Worm (Caenorhabditis elegans) whole organism, L2 larva: Measurements from ENCODE around the gene pud-1.2.

Source experiments
- F13H6.1 ChIP-seq: sonication (generic microtip); optimal IDR thresholded peaks from 2 replicates; lab custom pipeline; 2016; ENCODE audit warnings: missing genetic modification characterization, missing compliant biosample characterization
- ZK546.5 ChIP-seq: sonication (generic microtip); optimal IDR thresholded peaks from 2 replicates; lab custom pipeline; 2017; ENCODE audit warnings: missing biosample characterization, missing genetic modification characterization
- crh-2 ChIP-seq: sonication (generic microtip); optimal IDR thresholded peaks from 2 replicates; lab custom pipeline; 2017; ENCODE audit warnings: missing biosample characterization, missing genetic modification characterization
- dmd-4 ChIP-seq: sonication (generic microtip); optimal IDR thresholded peaks from 2 replicates; lab custom pipeline; 2017; ENCODE audit warnings: missing biosample characterization, missing genetic modification characterization
- mab-5 ChIP-seq: fragments of 150-350 bp; optimal IDR thresholded peaks from 2 replicates; lab custom pipeline; 2014; ENCODE audit warnings: missing biosample characterization, missing genetic modification characterization
- nhr-77 ChIP-seq: fragments of 150-350 bp; optimal IDR thresholded peaks from 2 replicates; lab custom pipeline; 2014; ENCODE audit warnings: missing biosample characterization, missing genetic modification characterization
- skn-1 ChIP-seq: sonication (generic microtip); optimal IDR thresholded peaks from 2 replicates; lab custom pipeline; 2017; ENCODE audit warnings: missing biosample characterization, missing genetic modification characterization
- snpc-4 ChIP-seq: fragments of 150-350 bp; optimal IDR thresholded peaks from 2 replicates; lab custom pipeline; 2014; ENCODE audit warnings: missing biosample characterization, missing genetic modification characterization
- ztf-1 ChIP-seq: fragments of 200-800 bp; sonication (Bioruptor generic); conservative IDR thresholded peaks from 2 replicates; pipeline ENCODE4 v1.3.6; 2022; ENCODE audit warnings: missing genetic modification characterization, missing compliant biosample characterization

The pud-1.2 gene

DNA sequence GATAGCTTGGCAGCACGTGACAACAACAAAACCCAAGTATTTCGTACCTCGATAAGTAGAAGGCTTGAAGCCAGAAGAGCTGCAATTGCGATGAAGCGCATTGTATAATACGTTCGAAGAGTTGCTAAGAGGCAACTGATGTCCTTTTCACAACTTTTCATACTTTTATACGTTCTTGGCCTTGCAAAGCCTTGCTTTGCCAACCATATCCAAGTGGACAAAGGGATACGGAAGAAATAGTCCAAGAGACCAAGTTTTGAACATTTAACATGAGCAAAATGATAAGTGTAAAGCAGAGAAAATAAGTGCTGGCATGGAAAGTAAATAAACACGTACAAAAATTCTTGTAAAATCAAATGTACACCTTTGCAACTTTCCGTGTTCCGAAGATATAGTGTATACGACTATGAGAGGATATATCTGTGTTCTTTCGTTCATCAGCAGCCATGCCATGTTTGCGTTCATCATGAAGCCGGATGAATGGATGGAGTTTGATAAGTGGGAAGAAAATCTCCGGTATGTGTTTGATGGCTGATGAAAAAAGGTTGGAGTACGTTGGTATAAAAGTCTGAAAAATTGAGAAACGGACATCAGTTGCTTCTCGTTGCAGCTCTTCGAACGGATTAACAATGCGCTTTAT lies 48.0 kb downstream of the pud-1.2 start, which contains the start of the genes Y5H2A.4 and abu-4:
Gene Y5H2A.4 (minus strand): TSS at position 101 of the 640 bp plus-strand sequence.
Gene abu-4 (plus strand): TSS at position 590 of the 640 bp plus-strand sequence.
- TF ChIP-seq dmd-4 (tag; lab: Kevin White, UChicago) (no peak), skn-1 (tag; lab: Kevin White, UChicago) (no peak), F13H6.1 (tag; lab: Kevin White, UChicago) (no peak), mab-5 (tag; lab: Kevin White, UChicago) (no peak), crh-2 (tag; lab: Kevin White, UChicago) (no peak), nhr-77 (tag; lab: Kevin White, UChicago) (no peak), ZK546.5 (tag; lab: Kevin White, UChicago) (no peak), snpc-4 (tag; lab: Kevin White, UChicago) (no peak), ztf-1 (GFP tag; lab: Robert Waterston, UW) (no peak)
